Worm (Caenorhabditis elegans) whole organism, young adult: ENCODE measurements around the gene T24D5.3.

ENCODE experiments used
- B0336.3 ChIP-seq: fragments of 200-800 bp; sonication (Bioruptor generic); IDR thresholded peaks from 2 replicates; pipeline ENCODE4 v1.3.6; 2022; ENCODE audit warnings: missing genetic modification characterization, missing compliant biosample characterization
- C06A6.2 ChIP-seq: fragments of 200-800 bp; sonication (Bioruptor generic); conservative IDR thresholded peaks from 2 replicates; pipeline ENCODE4 v1.3.6; 2022; ENCODE audit warnings: missing genetic modification characterization, missing compliant biosample characterization
- D2030.7 ChIP-seq: fragments of 200-800 bp; sonication (Bioruptor generic); IDR thresholded peaks from 2 replicates; pipeline ENCODE4 v1.3.6; 2022; ENCODE audit warnings: missing genetic modification reagents, missing genetic modification characterization, missing compliant biosample characterization
- K12H6.12 ChIP-seq: fragments of 200-800 bp; sonication (Bioruptor generic); optimal IDR thresholded peaks from 2 replicates; lab custom pipeline; 2018; ENCODE audit warnings: mild to moderate bottlenecking, missing genetic modification characterization, missing compliant biosample characterization
- T07F8.4 ChIP-seq: sonication (generic microtip); optimal IDR thresholded peaks from 2 replicates; lab custom pipeline; 2016; ENCODE audit warnings: mild to moderate bottlenecking, missing genetic modification characterization, moderate library complexity, missing compliant biosample characterization
- T26A5.8 ChIP-seq: sonication (generic microtip); optimal IDR thresholded peaks from 2 replicates; lab custom pipeline; 2016; ENCODE audit warnings: missing genetic modification characterization, missing compliant biosample characterization
- Y53F4B.3 ChIP-seq: fragments of 200-800 bp; sonication (Bioruptor generic); IDR thresholded peaks from 2 replicates; pipeline ENCODE4 v1.3.6; 2022; ENCODE audit warnings: missing genetic modification reagents, missing genetic modification characterization, missing compliant biosample characterization
- Y95B8A.8 ChIP-seq: fragments of 200-800 bp; sonication (Bioruptor generic); IDR thresholded peaks from 2 replicates; pipeline ENCODE4 v1.3.6; 2022; ENCODE audit warnings: missing genetic modification reagents, missing genetic modification characterization, missing compliant biosample characterization
- akir-1 ChIP-seq: fragments of 200-800 bp; sonication (Bioruptor generic); optimal IDR thresholded peaks from 2 replicates; lab custom pipeline; 2018; ENCODE audit warnings: mild to moderate bottlenecking, missing genetic modification characterization, moderate library complexity, missing compliant biosample characterization
- aptf-2 ChIP-seq: fragments of 200-800 bp; sonication (Bioruptor generic); conservative IDR thresholded peaks from 2 replicates; pipeline ENCODE4 v1.3.6; 2022; ENCODE audit warnings: missing genetic modification reagents, missing genetic modification characterization, missing compliant biosample characterization
- attf-5 ChIP-seq: fragments of 200-800 bp; sonication (Bioruptor generic); optimal IDR thresholded peaks from 2 replicates; lab custom pipeline; 2018; ENCODE audit warnings: mild to moderate bottlenecking, missing genetic modification characterization, missing compliant biosample characterization
- attf-6 ChIP-seq: fragments of 200-800 bp; sonication (Bioruptor generic); IDR thresholded peaks from 2 replicates; pipeline ENCODE4 v1.3.6; 2022; ENCODE audit warnings: missing genetic modification reagents, missing genetic modification characterization, missing compliant biosample characterization
- cebp-1 ChIP-seq, 2 experiments: fragments of 200-800 bp in 1 of 2; sonication (Bioruptor generic) in 1 of 2; sonication (generic microtip) in 1 of 2; IDR thresholded peaks in 1 of 2; optimal IDR thresholded peaks in 1 of 2; 2 replicates each; pipeline versions ENCODE4 v1.3.6 to Lab custom; 2017 to 2022; ENCODE audit warnings: missing compliant biosample characterization in 2 of 2, missing genetic modification characterization in 2 of 2, mild to moderate bottlenecking in 1 of 2, missing genetic modification reagents in 1 of 2, moderate library complexity in 1 of 2
- cebp-2 ChIP-seq: fragments of 200-800 bp; sonication (Bioruptor generic); IDR thresholded peaks from 2 replicates; pipeline ENCODE4 v1.3.6; 2022; ENCODE audit warnings: missing genetic modification characterization, missing compliant biosample characterization
- ceh-27 ChIP-seq: fragments of 200-800 bp; sonication (Bioruptor generic); optimal IDR thresholded peaks from 2 replicates; lab custom pipeline; 2018; ENCODE audit warnings: mild to moderate bottlenecking, missing genetic modification characterization, moderate library complexity, missing compliant biosample characterization
- ceh-79 ChIP-seq: sonication (generic microtip); optimal IDR thresholded peaks from 2 replicates; lab custom pipeline; 2017; ENCODE audit warnings: mild to moderate bottlenecking, missing genetic modification characterization, missing compliant biosample characterization
- chd-7 ChIP-seq: sonication (generic microtip); optimal IDR thresholded peaks from 2 replicates; lab custom pipeline; 2016; ENCODE audit warnings: mild to moderate bottlenecking, missing genetic modification characterization, moderate library complexity, missing compliant biosample characterization
- dox-1 ChIP-seq: fragments of 200-800 bp; sonication (Bioruptor generic); IDR thresholded peaks from 2 replicates; pipeline ENCODE4 v1.3.6; 2022; ENCODE audit warnings: missing genetic modification reagents, missing genetic modification characterization, missing compliant biosample characterization
- efl-1 ChIP-seq: fragments of 150-350 bp; optimal IDR thresholded peaks from 2 replicates; lab custom pipeline; 2014; ENCODE audit warnings: missing biosample characterization, missing genetic modification reagents, missing genetic modification characterization
- egl-18 ChIP-seq: fragments of 200-800 bp; sonication (Bioruptor generic); IDR thresholded peaks from 2 replicates; pipeline ENCODE4 v1.3.6; 2022; ENCODE audit warnings: missing genetic modification reagents, missing genetic modification characterization, missing compliant biosample characterization
- egl-44 ChIP-seq: fragments of 200-800 bp; sonication (Bioruptor generic); IDR thresholded peaks from 2 replicates; pipeline ENCODE4 v1.3.6; 2022; ENCODE audit warnings: missing genetic modification reagents, missing genetic modification characterization, missing compliant biosample characterization
- hmg-20 ChIP-seq: fragments of 200-800 bp; sonication (Bioruptor generic); IDR thresholded peaks from 2 replicates; pipeline ENCODE4 v1.3.6; 2022; ENCODE audit warnings: missing genetic modification reagents, missing genetic modification characterization, missing compliant biosample characterization
- hrde-1 ChIP-seq: sonication (generic microtip); optimal IDR thresholded peaks from 2 replicates; lab custom pipeline; 2016; ENCODE audit warnings: missing genetic modification characterization, mild to moderate bottlenecking, missing compliant biosample characterization, moderate library complexity, missing genotype, missing genetic modification reagents, borderline replicate concordance
- hsf-1 ChIP-seq: fragments of 200-800 bp; sonication (Bioruptor generic); IDR thresholded peaks from 2 replicates; pipeline ENCODE4 v1.3.6; 2022; ENCODE audit warnings: missing genetic modification reagents, missing genetic modification characterization, missing compliant biosample characterization
- let-607 ChIP-seq, 2 experiments: fragments of 200-800 bp in 1 of 2; sonication (Bioruptor generic) in 1 of 2; sonication (generic microtip) in 1 of 2; optimal IDR thresholded peaks; 2 replicates each; lab custom pipeline; 2016 to 2018; ENCODE audit warnings: mild to moderate bottlenecking in 2 of 2, missing compliant biosample characterization in 2 of 2, missing genetic modification characterization in 2 of 2, moderate library complexity in 2 of 2, missing genotype in 1 of 2
- madf-8 ChIP-seq: fragments of 200-800 bp; sonication (Bioruptor generic); conservative IDR thresholded peaks from 2 replicates; pipeline ENCODE4 v1.3.6; 2022; ENCODE audit warnings: missing genetic modification reagents, missing genetic modification characterization, missing compliant biosample characterization
- nfyb-1 ChIP-seq: fragments of 200-800 bp; sonication (Bioruptor generic); IDR thresholded peaks from 2 replicates; pipeline ENCODE4 v1.3.6; 2022; ENCODE audit warnings: missing genetic modification reagents, missing genetic modification characterization, missing compliant biosample characterization
- nhr-120 ChIP-seq: fragments of 200-800 bp; sonication (Bioruptor generic); IDR thresholded peaks from 2 replicates; pipeline ENCODE4 v1.3.6; 2022; ENCODE audit warnings: missing genetic modification characterization, missing compliant biosample characterization
- rpc-1 ChIP-seq, 2 experiments: fragments of 150-350 bp in 1 of 2; sonication (generic microtip) in 1 of 2; optimal IDR thresholded peaks; 2 replicates each; lab custom pipeline; 2014 to 2018; ENCODE audit warnings: missing biosample characterization in 1 of 2, missing genetic modification characterization in 1 of 2, missing genetic modification reagents in 1 of 2, missing genotype in 1 of 2
- sdz-38 ChIP-seq: sonication (generic microtip); optimal IDR thresholded peaks from 2 replicates; lab custom pipeline; 2016; ENCODE audit warnings: missing genotype, missing genetic modification characterization, missing compliant biosample characterization
- sea-2 ChIP-seq: fragments of 200-800 bp; sonication (Bioruptor generic); IDR thresholded peaks from 2 replicates; pipeline ENCODE4 v1.3.6; 2022; ENCODE audit warnings: missing genetic modification characterization, missing compliant biosample characterization
- snpc-3.4 ChIP-seq: sonication (generic microtip); optimal IDR thresholded peaks from 2 replicates; lab custom pipeline; 2017; ENCODE audit warnings: missing genetic modification characterization, mild to moderate bottlenecking, missing compliant biosample characterization, antibody characterized with exemption, moderate library complexity, missing genotype, missing genetic modification reagents
- sptf-2 ChIP-seq: fragments of 200-800 bp; sonication (Bioruptor generic); optimal IDR thresholded peaks from 2 replicates; lab custom pipeline; 2018; ENCODE audit warnings: mild to moderate bottlenecking, missing genetic modification characterization, missing compliant biosample characterization
- tbp1 ChIP-seq: fragments of 200-800 bp; sonication (Bioruptor generic); optimal IDR thresholded peaks from 2 replicates; lab custom pipeline; 2018; ENCODE audit warnings: mild to moderate bottlenecking, missing genetic modification characterization, missing compliant biosample characterization
- tbx-9 ChIP-seq: sonication (generic microtip); optimal IDR thresholded peaks from 2 replicates; lab custom pipeline; 2016; ENCODE audit warnings: borderline replicate concordance, missing genetic modification characterization, inconsistent platforms, missing compliant biosample characterization
- tlf-1 ChIP-seq: fragments of 200-800 bp; sonication (Bioruptor generic); optimal IDR thresholded peaks from 2 replicates; lab custom pipeline; 2018; ENCODE audit warnings: mild to moderate bottlenecking, missing genetic modification characterization, missing compliant biosample characterization
- xnd-1 ChIP-seq: sonication (generic microtip); optimal IDR thresholded peaks from 2 replicates; lab custom pipeline; 2016; ENCODE audit warnings: missing genotype, missing genetic modification reagents, missing genetic modification characterization, missing compliant biosample characterization
- zfh-2 ChIP-seq: fragments of 200-800 bp; sonication (Bioruptor generic); conservative IDR thresholded peaks from 2 replicates; pipeline ENCODE4 v1.3.6; 2022; ENCODE audit warnings: missing genetic modification reagents, missing genetic modification characterization, missing compliant biosample characterization
- ztf-22 ChIP-seq: fragments of 200-800 bp; sonication (Bioruptor generic); optimal IDR thresholded peaks from 2 replicates; lab custom pipeline; 2018; ENCODE audit warnings: mild to moderate bottlenecking, missing genetic modification characterization, moderate library complexity, missing compliant biosample characterization
- ztf-25 ChIP-seq: fragments of 200-800 bp; sonication (Bioruptor generic); IDR thresholded peaks from 2 replicates; pipeline ENCODE4 v1.3.6; 2022; ENCODE audit warnings: missing genetic modification reagents, missing genetic modification characterization, missing compliant biosample characterization
- ztf-26 ChIP-seq: sonication (generic microtip); optimal IDR thresholded peaks from 2 replicates; lab custom pipeline; 2017; ENCODE audit warnings: missing genetic modification characterization, missing compliant biosample characterization
- ztf-28 ChIP-seq: fragments of 200-800 bp; sonication (Bioruptor generic); IDR thresholded peaks from 2 replicates; pipeline ENCODE4 v1.3.6; 2022; ENCODE audit warnings: missing genetic modification reagents, missing genetic modification characterization, missing compliant biosample characterization
- ztf-6 ChIP-seq: fragments of 200-800 bp; sonication (Bioruptor generic); IDR thresholded peaks from 2 replicates; pipeline ENCODE4 v1.3.6; 2022; ENCODE audit warnings: missing genetic modification reagents, missing genetic modification characterization, missing compliant biosample characterization

T24D5.3 gene

ce11 chrX:12629257-12629656 is 49.4 kb downstream of the T24D5.3 start (continued):
- peak; percentile 64 for TF ChIP-seq zfh-2 (GFP tag; lab: Robert Waterston, UW)
- TF ChIP-seq akir-1 (GFP tag; lab: Kevin White, UChicago): no peak
- 0 out of 2 replicates have a peak, but pooled peaks have one; percentile 59 for TF ChIP-seq nfyb-1
- no peak for TF ChIP-seq ceh-79 (tag; lab: Kevin White, UChicago)
- no peak for TF ChIP-seq B0336.3 (GFP tag; lab: Robert Waterston, UW)
- no peak for TF ChIP-seq cebp-2 (GFP tag; lab: Robert Waterston, UW)
- TF ChIP-seq nhr-120 (GFP tag; lab: Robert Waterston, UW): no peak
- TF ChIP-seq cebp-1 (GFP tag; IDR thresholded peaks at IDR 0.05; lab: Robert Waterston, UW): no peak
- peak; percentile 47 for TF ChIP-seq cebp-1 (tag; optimal IDR thresholded peaks at IDR 0.05; lab: Kevin White, UChicago)
- peak; percentile 59; the same call in 1 of the 2 replicates for TF ChIP-seq dox-1 (GFP tag; lab: Robert Waterston, UW)
- no peak for TF ChIP-seq madf-8
- TF ChIP-seq attf-5 (GFP tag; lab: Kevin White, UChicago): peak; percentile 14
- no peak for TF ChIP-seq sdz-38 (tag; lab: Kevin White, UChicago)
- TF ChIP-seq tlf-1 (GFP tag; lab: Kevin White, UChicago): no peak
- peak; percentile 6 for TF ChIP-seq chd-7
- TF ChIP-seq xnd-1 (tag; lab: Kevin White, UChicago): no peak
- TF ChIP-seq hmg-20: no peak
- TF ChIP-seq ceh-27 (GFP tag; lab: Kevin White, UChicago): peak; percentile 54
- TF ChIP-seq egl-18 (GFP tag; lab: Robert Waterston, UW): no peak
- TF ChIP-seq, all 124 proteins: peak for 10

ce11 chrX:12630005-12630404 is 50.1 kb downstream of the T24D5.3 start:
- TF ChIP-seq cebp-1 (GFP tag; IDR thresholded peaks at IDR 0.05; lab: Robert Waterston, UW): peak; percentile 37; the same call in 1 of the 2 replicates
- peak; percentile 66 for TF ChIP-seq cebp-1 (tag; optimal IDR thresholded peaks at IDR 0.05; lab: Kevin White, UChicago)
- TF ChIP-seq C06A6.2: no peak

ce11 chrX:12630556-12630955 is 50.7 kb downstream of the T24D5.3 start:
- no peak for TF ChIP-seq K12H6.12
- no peak for TF ChIP-seq hrde-1
- TF ChIP-seq tlf-1 (GFP tag; lab: Kevin White, UChicago): no peak
- TF ChIP-seq tbp1 (GFP tag; lab: Kevin White, UChicago): peak; percentile 20
- no peak for TF ChIP-seq ceh-27 (GFP tag; lab: Kevin White, UChicago)
- TF ChIP-seq T07F8.4 (tag; lab: Kevin White, UChicago): no peak
- no peak for TF ChIP-seq cebp-2 (GFP tag; lab: Robert Waterston, UW)
- TF ChIP-seq hsf-1 (GFP tag; lab: Robert Waterston, UW): no peak
- TF ChIP-seq chd-7: no peak
- TF ChIP-seq let-607 (tag; optimal IDR thresholded peaks at IDR 0.05; lab: Kevin White, UChicago): no peak
- TF ChIP-seq ztf-25 (GFP tag; lab: Robert Waterston, UW): 0 out of 2 replicates have a peak, but pooled peaks have one; percentile 36
- no peak for TF ChIP-seq snpc-3.4 (tag; lab: Kevin White, UChicago)
- TF ChIP-seq ztf-22 (GFP tag; lab: Kevin White, UChicago): no peak
- no peak for TF ChIP-seq sea-2 (GFP tag; lab: Robert Waterston, UW)
- TF ChIP-seq ztf-26 (tag; lab: Kevin White, UChicago): peak; percentile 62
- peak; percentile 65; the same call in 1 of the 2 replicates for TF ChIP-seq nfyb-1
- no peak for TF ChIP-seq efl-1 (GFP tag; lab: Kevin White, UChicago)
- peak; percentile 38; the same call in 1 of the 2 replicates for TF ChIP-seq B0336.3 (GFP tag; lab: Robert Waterston, UW)
- no peak for TF ChIP-seq Y53F4B.3
- TF ChIP-seq attf-6 (GFP tag; lab: Robert Waterston, UW): no peak
- no peak for TF ChIP-seq T26A5.8 (tag; lab: Kevin White, UChicago)
- TF ChIP-seq aptf-2 (GFP tag; lab: Robert Waterston, UW): no peak
- TF ChIP-seq rpc-1 (optimal IDR thresholded peaks at IDR 0.05; lab: Kevin White, UChicago): no peak
- TF ChIP-seq rpc-1 (tag; optimal IDR thresholded peaks at IDR 0.05; lab: Kevin White, UChicago): no peak
- 0 out of 2 replicates have a peak, but pooled peaks have one; percentile 39 for TF ChIP-seq Y95B8A.8 (GFP tag; lab: Robert Waterston, UW)
- no peak for TF ChIP-seq sptf-2 (GFP tag; lab: Kevin White, UChicago)
- TF ChIP-seq D2030.7: no peak
- TF ChIP-seq tbx-9: no peak
- TF ChIP-seq ztf-6 (GFP tag; lab: Robert Waterston, UW): no peak
- 0 out of 2 replicates have a peak, but pooled peaks have one; percentile 24 for TF ChIP-seq egl-44 (GFP tag; lab: Robert Waterston, UW)
- no peak for TF ChIP-seq ztf-28 (GFP tag; lab: Robert Waterston, UW)
